Fruit fly (Drosophila melanogaster) whole organism, embryonic: ENCODE results near the gene CG8369.

ENCODE experiments used
- ATbp ChIP-seq: fragments of 200-800 bp; sonication (Bioruptor generic); optimal IDR thresholded peaks from 2 replicates; lab custom pipeline; 2017; ENCODE audit warnings: missing biosample characterization, mild to moderate bottlenecking, missing genetic modification characterization, missing genetic modification reagents
- Ada2b ChIP-seq: fragments of 200-800 bp; sonication (Bioruptor generic); IDR thresholded peaks from 2 replicates; pipeline ENCODE4 v1.3.6; 2022; ENCODE audit warnings: missing biosample characterization, missing genetic modification characterization
- Aef1 ChIP-seq: fragments of 200-800 bp; sonication (Bioruptor generic); IDR thresholded peaks from 3 replicates; pipeline ENCODE4 v1.3.6; 2022; ENCODE audit warnings: missing biosample characterization, missing genetic modification characterization
- Atf-2 ChIP-seq: fragments of 200-800 bp; sonication (Bioruptor generic); optimal IDR thresholded peaks from 2 replicates; lab custom pipeline; 2016; ENCODE audit warnings: missing biosample characterization, missing genetic modification characterization
- CG10543 ChIP-seq: fragments of 200-800 bp; sonication (Bioruptor generic); optimal IDR thresholded peaks from 3 replicates; lab custom pipeline; 2017; ENCODE audit warnings: missing biosample characterization, mild to moderate bottlenecking, missing genetic modification characterization, moderate library complexity
- CG11560 ChIP-seq: fragments of 200-800 bp; sonication (Bioruptor generic); IDR thresholded peaks from 3 replicates; pipeline ENCODE4 v1.3.6; 2022; ENCODE audit warnings: missing biosample characterization, missing genetic modification characterization
- CG11695 ChIP-seq: fragments of 200-800 bp; sonication (Bioruptor generic); IDR thresholded peaks from 3 replicates; pipeline ENCODE4 v1.3.6; 2022; ENCODE audit warnings: missing biosample characterization, missing genetic modification characterization
- CG13287 ChIP-seq: fragments of 200-800 bp; sonication (Bioruptor generic); IDR thresholded peaks from 2 replicates; pipeline ENCODE4 v1.3.6; 2022; ENCODE audit warnings: missing biosample characterization, missing genetic modification characterization; ENCODE audit not compliant: partially characterized antibody
- CG15073 ChIP-seq: fragments of 200-800 bp; sonication (Bioruptor generic); optimal IDR thresholded peaks from 2 replicates; lab custom pipeline; 2016; ENCODE audit warnings: missing biosample characterization, missing genetic modification characterization
- CG15601 ChIP-seq: fragments of 200-800 bp; sonication (Bioruptor generic); optimal IDR thresholded peaks from 3 replicates; lab custom pipeline; 2019; ENCODE audit warnings: missing biosample characterization, mild to moderate bottlenecking, missing genetic modification characterization, moderate library complexity
- CG1602 ChIP-seq: fragments of 200-800 bp; sonication (Bioruptor generic); optimal IDR thresholded peaks from 3 replicates; lab custom pipeline; 2016; ENCODE audit warnings: missing biosample characterization, missing genetic modification characterization
- CG1603 ChIP-seq: fragments of 200-800 bp; sonication (Bioruptor generic); optimal IDR thresholded peaks from 2 replicates; lab custom pipeline; 2019; ENCODE audit warnings: missing biosample characterization, mild to moderate bottlenecking, missing genetic modification characterization, moderate library complexity
- CG2116 ChIP-seq: fragments of 200-800 bp; sonication (Bioruptor generic); optimal IDR thresholded peaks from 3 replicates; lab custom pipeline; 2018; ENCODE audit warnings: missing biosample characterization, mild to moderate bottlenecking, missing genetic modification characterization
- CG3065 ChIP-seq: fragments of 200-800 bp; sonication (Bioruptor generic); optimal IDR thresholded peaks from 2 replicates; lab custom pipeline; 2016; ENCODE audit warnings: missing biosample characterization, missing genetic modification characterization
- CG34224 ChIP-seq: fragments of 200-800 bp; sonication (Bioruptor generic); IDR thresholded peaks from 3 replicates; pipeline ENCODE4 v1.3.6; 2022; ENCODE audit warnings: missing biosample characterization, missing genetic modification characterization; ENCODE audit not compliant: partially characterized antibody
- CG34376 ChIP-seq: fragments of 200-800 bp; sonication (Bioruptor generic); optimal IDR thresholded peaks from 2 replicates; lab custom pipeline; 2018; ENCODE audit warnings: missing biosample characterization, mild to moderate bottlenecking, missing genetic modification characterization
- CG5245 ChIP-seq: fragments of 200-800 bp; sonication (Bioruptor generic); optimal IDR thresholded peaks from 3 replicates; lab custom pipeline; 2016; ENCODE audit warnings: missing biosample characterization, missing genetic modification characterization
- CG7839 ChIP-seq: fragments of 200-800 bp; sonication (Bioruptor generic); optimal IDR thresholded peaks from 3 replicates; lab custom pipeline; 2018; ENCODE audit warnings: missing biosample characterization, mild to moderate bottlenecking, missing genetic modification characterization, moderate library complexity
- E2f2 ChIP-seq: fragments of 200-800 bp; sonication (Bioruptor generic); IDR thresholded peaks from 2 replicates; pipeline ENCODE4 v1.3.6; 2022; ENCODE audit warnings: missing biosample characterization, missing genetic modification characterization
- Gug ChIP-seq: fragments of 200-800 bp; sonication (Bioruptor generic); IDR thresholded peaks from 4 replicates; pipeline ENCODE4 v1.3.6; 2022; ENCODE audit warnings: missing biosample characterization, missing genetic modification characterization
- H2.0 ChIP-seq: fragments of 200-800 bp; sonication (Bioruptor generic); IDR thresholded peaks from 2 replicates; pipeline ENCODE4 v1.3.6; 2022; ENCODE audit warnings: missing biosample characterization, missing genetic modification characterization
- HLH4C ChIP-seq: fragments of 200-800 bp; sonication (Bioruptor generic); IDR thresholded peaks from 3 replicates; pipeline ENCODE4 v1.3.6; 2022; ENCODE audit warnings: missing biosample characterization, missing genetic modification characterization; ENCODE audit not compliant: partially characterized antibody
- HLHmδ ChIP-seq: fragments of 200-800 bp; sonication (Bioruptor generic); optimal IDR thresholded peaks from 2 replicates; lab custom pipeline; 2018; ENCODE audit warnings: missing biosample characterization, mild to moderate bottlenecking, missing genetic modification characterization, moderate library complexity
- Hmx ChIP-seq: fragments of 200-800 bp; sonication (Bioruptor generic); optimal IDR thresholded peaks from 2 replicates; lab custom pipeline; 2016; ENCODE audit warnings: missing biosample characterization, missing genetic modification characterization
- Jarid2 ChIP-seq: fragments of 200-800 bp; sonication (Bioruptor generic); optimal IDR thresholded peaks from 3 replicates; lab custom pipeline; 2017; ENCODE audit warnings: mild to moderate bottlenecking, missing biosample characterization, missing genetic modification reagents, missing genetic modification characterization
- MTF-1 ChIP-seq: fragments of 200-800 bp; sonication (Bioruptor generic); optimal IDR thresholded peaks from 2 replicates; lab custom pipeline; 2018; ENCODE audit warnings: missing biosample characterization, mild to moderate bottlenecking, missing genetic modification characterization, borderline replicate concordance
- Med ChIP-seq: fragments of 200-800 bp; sonication (Bioruptor generic); peaks from one replicate; lab custom pipeline; 2016; ENCODE audit warnings: missing biosample characterization, missing genetic modification characterization, mild to moderate bottlenecking, inconsistent platforms, moderate library complexity
- NK7.1 ChIP-seq: fragments of 200-800 bp; sonication (Bioruptor generic); optimal IDR thresholded peaks from 3 replicates; lab custom pipeline; 2016; ENCODE audit warnings: missing biosample characterization, missing genetic modification characterization
- Sox102F ChIP-seq: fragments of 200-800 bp; sonication (Bioruptor generic); optimal IDR thresholded peaks from 2 replicates; lab custom pipeline; 2018; ENCODE audit warnings: missing biosample characterization, mild to moderate bottlenecking, missing genetic modification characterization, moderate library complexity
- cg ChIP-seq: fragments of 200-800 bp; sonication (Bioruptor generic); optimal IDR thresholded peaks from 3 replicates; lab custom pipeline; 2019; ENCODE audit warnings: missing biosample characterization, mild to moderate bottlenecking, missing genetic modification characterization, moderate library complexity
- chinmo ChIP-seq: fragments of 200-800 bp; sonication (Bioruptor generic); IDR thresholded peaks from 4 replicates; pipeline ENCODE4 v1.3.6; 2022; ENCODE audit warnings: missing biosample characterization, missing genetic modification characterization; ENCODE audit not compliant: partially characterized antibody
- corto ChIP-seq: fragments of 200-800 bp; sonication (Bioruptor generic); optimal IDR thresholded peaks from 2 replicates; lab custom pipeline; 2016; ENCODE audit warnings: missing biosample characterization, mild to moderate bottlenecking, missing genetic modification characterization, moderate library complexity
- cwo ChIP-seq: fragments of 200-800 bp; sonication (Bioruptor generic); optimal IDR thresholded peaks from 3 replicates; lab custom pipeline; 2017; ENCODE audit warnings: missing biosample characterization, missing genetic modification characterization, mild to moderate bottlenecking, moderate library complexity, missing genetic modification reagents
- dati ChIP-seq: fragments of 200-800 bp; sonication (Bioruptor generic); IDR thresholded peaks from 2 replicates; pipeline ENCODE4 v1.3.6; 2022; ENCODE audit warnings: missing biosample characterization, missing genetic modification characterization
- gcm ChIP-seq: fragments of 200-800 bp; sonication (Bioruptor generic); optimal IDR thresholded peaks from 2 replicates; lab custom pipeline; 2019; ENCODE audit warnings: missing biosample characterization, mild to moderate bottlenecking, missing genetic modification characterization, moderate library complexity
- ham ChIP-seq: fragments of 200-800 bp; sonication (Bioruptor generic); IDR thresholded peaks from 2 replicates; pipeline ENCODE4 v1.3.6; 2022; ENCODE audit warnings: missing biosample characterization, missing genetic modification characterization
- kni ChIP-seq: fragments of 200-800 bp; sonication (Bioruptor generic); optimal IDR thresholded peaks from 3 replicates; lab custom pipeline; 2017; ENCODE audit warnings: mild to moderate bottlenecking, missing biosample characterization, missing genetic modification reagents, missing genetic modification characterization
- mirr ChIP-seq: fragments of 200-800 bp; sonication (Bioruptor generic); optimal IDR thresholded peaks from 3 replicates; lab custom pipeline; 2018; ENCODE audit warnings: missing biosample characterization, mild to moderate bottlenecking, missing genetic modification characterization
- salm ChIP-seq: fragments of 200-800 bp; sonication (Bioruptor generic); optimal IDR thresholded peaks from 2 replicates; lab custom pipeline; 2018; ENCODE audit warnings: missing biosample characterization, mild to moderate bottlenecking, missing genetic modification characterization
- schlank ChIP-seq: fragments of 200-800 bp; sonication (Bioruptor generic); optimal IDR thresholded peaks from 2 replicates; lab custom pipeline; 2018; ENCODE audit warnings: missing biosample characterization, mild to moderate bottlenecking, missing genetic modification characterization
- sens ChIP-seq: fragments of 200-800 bp; sonication (Bioruptor generic); peaks from one replicate; lab custom pipeline; 2016; ENCODE audit warnings: missing biosample characterization, missing genetic modification characterization
- stwl ChIP-seq: fragments of 200-800 bp; sonication (Bioruptor generic); optimal IDR thresholded peaks from 3 replicates; lab custom pipeline; 2018; ENCODE audit warnings: missing biosample characterization, mild to moderate bottlenecking, missing genetic modification characterization, moderate library complexity
- sug ChIP-seq: fragments of 200-800 bp; optimal IDR thresholded peaks from 2 replicates; lab custom pipeline; 2019; ENCODE audit warnings: missing biosample characterization, mild to moderate bottlenecking, missing genetic modification characterization, moderate library complexity
- trem ChIP-seq: fragments of 200-800 bp; optimal IDR thresholded peaks from 3 replicates; lab custom pipeline; 2019; ENCODE audit warnings: missing biosample characterization, mild to moderate bottlenecking, missing genetic modification characterization, moderate library complexity
- ttk ChIP-seq: fragments of 200-800 bp; sonication (Bioruptor generic); IDR thresholded peaks from 2 replicates; pipeline ENCODE4 v2.1.2; 2022; ENCODE audit warnings: missing biosample characterization, missing genetic modification characterization
- vfl ChIP-seq: fragments of 200-800 bp; sonication (Bioruptor generic); optimal IDR thresholded peaks from 2 replicates; lab custom pipeline; 2016; ENCODE audit warnings: missing biosample characterization, missing genetic modification characterization
- vnd ChIP-seq: fragments of 200-800 bp; sonication (Bioruptor generic); IDR thresholded peaks from 3 replicates; pipeline ENCODE4 v1.3.6; 2022; ENCODE audit warnings: missing biosample characterization, missing genetic modification characterization; ENCODE audit not compliant: partially characterized antibody
- wdn ChIP-seq: fragments of 200-800 bp; sonication (Bioruptor generic); IDR thresholded peaks from 2 replicates; pipeline ENCODE4 v1.3.6; 2022; ENCODE audit warnings: missing biosample characterization, missing genetic modification characterization

CG8369 gene

dm6 chr3R:8821623-8822022, at the start of gene CG8369:
Gene CG8369, plus strand, starts transcription at chr3R:8822008.
- TF ChIP-seq Atf-2 (no peak), sug (tag; lab: Kevin White, UChicago) (peak; percentile 2), CG34224 (no peak), Aef1 (GFP tag; lab: Robert Waterston, UW) (no peak), chinmo (GFP tag; lab: Robert Waterston, UW) (peak; percentile 48; the same call in 1 of the 4 replicates), cg (GFP tag; lab: Kevin White, UChicago) (peak; percentile 48), Ada2b (no peak), ttk (no peak), Med (GFP tag; lab: Kevin White, UChicago) (peak; percentile 15), Gug (GFP tag; lab: Robert Waterston, UW) (no peak), CG15601 (tag; lab: Kevin White, UChicago) (no peak), NK7.1 (no peak), wdn (GFP tag; lab: Robert Waterston, UW) (no peak), CG1603 (no peak), CG10543 (GFP tag; lab: Kevin White, UChicago) (peak; percentile 17), H2.0 (GFP tag; lab: Robert Waterston, UW) (no peak), CG34376 (GFP tag; lab: Kevin White, UChicago) (peak; percentile 54), E2f2 (0 out of 2 replicates have a peak, but pooled peaks have one; percentile 22), trem (tag; lab: Kevin White, UChicago) (no peak), gcm (GFP tag; lab: Kevin White, UChicago) (no peak), mirr (GFP tag; lab: Kevin White, UChicago) (peak; percentile 24), kni (GFP tag; lab: Kevin White, UChicago) (no peak), schlank (tag; lab: Kevin White, UChicago) (no peak)

- TF ChIP-seq Sox102F (GFP tag; lab: Kevin White, UChicago) (no peak), salm (no peak), MTF-1 (no peak), CG11695 (GFP tag; lab: Robert Waterston, UW) (no peak), Hmx (no peak), CG2116 (no peak), CG5245 (no peak), CG1602 (GFP tag; lab: Kevin White, UChicago) (no peak), sens (no peak), ham (GFP tag; lab: Robert Waterston, UW) (no peak), ttk (no peak), stwl (tag; lab: Kevin White, UChicago) (no peak)
Measured at dm6 chr3R:8772591-8772990, 49.2 kb upstream of the CG8369 start, which contains the start of gene CG13318. Gene CG13318, minus strand, starts transcription at chr3R:8772691.

- TF ChIP-seq CG7839 (tag; lab: Kevin White, UChicago) = no peak
- 0 out of 2 replicates have a peak, but pooled peaks have one; percentile 9 for TF ChIP-seq CG13287 (GFP tag; lab: Robert Waterston, UW)
- peak; percentile 13 for TF ChIP-seq Jarid2 (GFP tag; lab: Kevin White, UChicago)
Measured at dm6 chr3R:8773135-8773534, 48.7 kb upstream of the CG8369 start, which contains the start of gene CG34301. Gene CG34301, plus strand, starts transcription at chr3R:8773435.

dm6 chr3R:8779823-8780222, 42.0 kb upstream of the CG8369 start, which contains the start of gene CG33191:
Gene CG33191, minus strand, starts transcription at chr3R:8779923.
- TF ChIP-seq Aef1 (GFP tag; lab: Robert Waterston, UW) (no peak), HLH4C (GFP tag; lab: Robert Waterston, UW) (no peak), vnd (GFP tag; lab: Robert Waterston, UW) (no peak), CG3065 (GFP tag; lab: Kevin White, UChicago) (no peak), HLHmδ (no peak), dati (no peak), CG11560 (no peak), corto (no peak), CG15073 (GFP tag; lab: Kevin White, UChicago) (no peak), ATbp (GFP tag; lab: Kevin White, UChicago) (no peak), vfl (no peak), cwo (no peak)
